Fruit fly (Drosophila melanogaster) whole organism, pupa: ENCODE data around the gene Tsp97E.

Experiments used
- CG10348 ChIP-seq: fragments of 200-800 bp; sonication (Bioruptor generic); IDR thresholded peaks from 2 replicates; pipeline ENCODE4 v1.3.6; 2022; ENCODE audit warnings: missing biosample characterization, missing genetic modification characterization
- CG12605 ChIP-seq: fragments of 200-800 bp; sonication (Bioruptor generic); IDR thresholded peaks from 2 replicates; pipeline ENCODE4 v1.3.6; 2022; ENCODE audit warnings: missing biosample characterization, missing genetic modification characterization
- CG13204 ChIP-seq: fragments of 200-800 bp; sonication (Bioruptor generic); optimal IDR thresholded peaks from 2 replicates; lab custom pipeline; 2018; ENCODE audit warnings: missing biosample characterization, mild to moderate bottlenecking, missing genetic modification characterization, moderate library complexity
- CG14655 ChIP-seq: fragments of 200-800 bp; sonication (Bioruptor generic); optimal IDR thresholded peaks from 3 replicates; lab custom pipeline; 2017; ENCODE audit warnings: mild to moderate bottlenecking, missing biosample characterization, missing genetic modification reagents, missing genetic modification characterization
- CG15710 ChIP-seq: fragments of 200-800 bp; sonication (Bioruptor generic); optimal IDR thresholded peaks from 2 replicates; lab custom pipeline; 2018; ENCODE audit warnings: missing biosample characterization, mild to moderate bottlenecking, missing genetic modification characterization, moderate library complexity
- CG17806 ChIP-seq: fragments of 200-800 bp; sonication (Bioruptor generic); optimal IDR thresholded peaks from 2 replicates; lab custom pipeline; 2018; ENCODE audit warnings: missing biosample characterization, mild to moderate bottlenecking, missing genetic modification characterization, moderate library complexity
- CG32121 ChIP-seq: fragments of 200-800 bp; sonication (Bioruptor generic); IDR thresholded peaks from 2 replicates; pipeline ENCODE4 v1.3.6; 2022; ENCODE audit warnings: missing biosample characterization, missing genetic modification characterization
- CG34367 ChIP-seq: fragments of 200-800 bp; sonication (Bioruptor generic); optimal IDR thresholded peaks from 2 replicates; lab custom pipeline; 2018; ENCODE audit warnings: missing biosample characterization, mild to moderate bottlenecking, missing genetic modification characterization
- CG4496 ChIP-seq: fragments of 200-800 bp; sonication (Bioruptor generic); IDR thresholded peaks from 3 replicates; pipeline ENCODE4 v1.3.6; 2022; ENCODE audit warnings: missing biosample characterization, missing genetic modification characterization
- CG8159 ChIP-seq: fragments of 200-800 bp; sonication (Bioruptor generic); optimal IDR thresholded peaks from 3 replicates; lab custom pipeline; 2018; ENCODE audit warnings: missing biosample characterization, mild to moderate bottlenecking, missing genetic modification characterization, moderate library complexity
- CG8301 ChIP-seq: fragments of 200-800 bp; sonication (Bioruptor generic); optimal IDR thresholded peaks from 2 replicates; lab custom pipeline; 2018; ENCODE audit warnings: missing biosample characterization, mild to moderate bottlenecking, missing genetic modification characterization
- CG9948 ChIP-seq: fragments of 200-800 bp; sonication (Bioruptor generic); optimal IDR thresholded peaks from 2 replicates; lab custom pipeline; 2018; ENCODE audit warnings: missing biosample characterization, mild to moderate bottlenecking, missing genetic modification characterization, moderate library complexity
- D1 ChIP-seq: fragments of 200-800 bp; sonication (Bioruptor generic); optimal IDR thresholded peaks from 2 replicates; lab custom pipeline; 2018; ENCODE audit warnings: missing biosample characterization, mild to moderate bottlenecking, missing genetic modification characterization, moderate library complexity
- EcR ChIP-seq: fragments of 200-800 bp; sonication (Bioruptor generic); optimal IDR thresholded peaks from 3 replicates; lab custom pipeline; 2019; ENCODE audit warnings: missing biosample characterization, missing genetic modification characterization, mild to moderate bottlenecking, moderate library complexity, missing genetic modification reagents
- Ets98B ChIP-seq: fragments of 200-800 bp; sonication (Bioruptor generic); IDR thresholded peaks from 2 replicates; pipeline ENCODE4 v1.3.6; 2022; ENCODE audit warnings: missing biosample characterization, missing genetic modification characterization
- Pif1A ChIP-seq: fragments of 200-800 bp; sonication (Bioruptor generic); optimal IDR thresholded peaks from 3 replicates; lab custom pipeline; 2016; ENCODE audit warnings: missing biosample characterization, missing genetic modification characterization
- Pif1B ChIP-seq: fragments of 200-800 bp; sonication (Bioruptor generic); optimal IDR thresholded peaks from 3 replicates; lab custom pipeline; 2016; ENCODE audit warnings: missing biosample characterization, missing genetic modification characterization
- Snoo ChIP-seq: fragments of 200-800 bp; sonication (Bioruptor generic); optimal IDR thresholded peaks from 3 replicates; lab custom pipeline; 2017; ENCODE audit warnings: missing biosample characterization, mild to moderate bottlenecking, missing genetic modification characterization, inconsistent platforms
- fd96Ca ChIP-seq: fragments of 200-800 bp; sonication (Bioruptor generic); IDR thresholded peaks from 3 replicates; pipeline ENCODE4 v1.3.6; 2022; ENCODE audit warnings: missing biosample characterization, missing genetic modification characterization
- gl ChIP-seq: fragments of 200-800 bp; sonication (Bioruptor generic); optimal IDR thresholded peaks from 2 replicates; lab custom pipeline; 2018; ENCODE audit warnings: missing biosample characterization, mild to moderate bottlenecking, missing genetic modification characterization
- rn ChIP-seq: fragments of 200-800 bp; sonication (Bioruptor generic); IDR thresholded peaks from 2 replicates; pipeline ENCODE4 v1.3.6; 2022; ENCODE audit warnings: missing biosample characterization, missing genetic modification characterization

The Tsp97E gene

dm6 chr3R:26967587-26968312 lies 3.1 kb upstream of the Tsp97E start:
- TF ChIP-seq CG17806 (tag; lab: Kevin White, UChicago) (no peak), CG14655 (peak; percentile 46), CG8159 (peak; percentile 49), CG12605 (GFP tag; lab: Robert Waterston, UW) (peak; percentile 1; the same call in 1 of the 2 replicates), CG34367 (tag; lab: Kevin White, UChicago) (peak; percentile 8), Pif1B (peak; percentile 3), Ets98B (GFP tag; lab: Robert Waterston, UW) (peak; percentile 67), CG32121 (GFP tag; lab: Robert Waterston, UW) (peak; percentile 75), CG9948 (tag; lab: Kevin White, UChicago) (peak; percentile 5), CG8301 (tag; lab: Kevin White, UChicago) (peak; percentile 39), Pif1A (GFP tag; lab: Kevin White, UChicago) (no peak), EcR (GFP tag; lab: Kevin White, UChicago) (no peak), Snoo (tag; lab: Kevin White, UChicago) (peak; percentile 38), CG15710 (tag; lab: Kevin White, UChicago) (peak; percentile 9), rn (GFP tag; lab: Robert Waterston, UW) (no peak; the same call in 1 of the 2 replicates), CG13204 (GFP tag; lab: Kevin White, UChicago) (no peak), CG4496 (GFP tag; lab: Robert Waterston, UW) (peak; percentile 77), gl (tag; lab: Kevin White, UChicago) (no peak), fd96Ca (peak; percentile 71; the same call in 2 of the 3 replicates), CG10348 (no peak), D1 (tag; lab: Kevin White, UChicago) (no peak)
- TF ChIP-seq, all 21 proteins: peak for 13

- TF ChIP-seq fd96Ca (no peak), CG8159 (no peak), CG32121 (GFP tag; lab: Robert Waterston, UW) (no peak), CG4496 (GFP tag; lab: Robert Waterston, UW) (peak; percentile 45; the same call in 1 of the 3 replicates), CG12605 (GFP tag; lab: Robert Waterston, UW) (no peak), CG13204 (GFP tag; lab: Kevin White, UChicago) (peak; percentile 53), Pif1B (no peak), gl (tag; lab: Kevin White, UChicago) (no peak), D1 (tag; lab: Kevin White, UChicago) (peak; percentile 25), Pif1A (GFP tag; lab: Kevin White, UChicago) (no peak), CG10348 (no peak), EcR (GFP tag; lab: Kevin White, UChicago) (no peak)
- TF ChIP-seq, all 21 proteins: peak for 3
Measured at dm6 chr3R:26966794-26967323, 2.2 kb upstream of the Tsp97E start, which contains the start of gene CG5521. TSS of gene CG5521 (plus strand) at chr3R:26966930.

dm6 chr3R:26966385-26966784 lies 1.8 kb upstream of the Tsp97E start, which contains the start of gene Gr97a:
TSS of gene Gr97a (minus strand) at chr3R:26966485.
- no peak for TF ChIP-seq Snoo (tag; lab: Kevin White, UChicago)
- TF ChIP-seq, all 21 proteins: peak for 0

- peak; percentile 64 for TF ChIP-seq CG15710 (tag; lab: Kevin White, UChicago)
- TF ChIP-seq CG8301 (tag; lab: Kevin White, UChicago): peak; percentile 76
- TF ChIP-seq gl (tag; lab: Kevin White, UChicago): peak; percentile 54
- peak; percentile 80 for TF ChIP-seq Pif1A (GFP tag; lab: Kevin White, UChicago)
- TF ChIP-seq CG9948 (tag; lab: Kevin White, UChicago): peak; percentile 74
- TF ChIP-seq CG32121 (GFP tag; lab: Robert Waterston, UW): peak; percentile 62
- no peak for TF ChIP-seq CG12605 (GFP tag; lab: Robert Waterston, UW)
- peak; percentile 64 for TF ChIP-seq CG14655
- TF ChIP-seq fd96Ca: peak; percentile 57; the same call in 2 of the 3 replicates
- TF ChIP-seq rn (GFP tag; lab: Robert Waterston, UW): 0 out of 2 replicates have a peak, but pooled peaks have one; percentile 6
- TF ChIP-seq EcR (GFP tag; lab: Kevin White, UChicago): no peak
- TF ChIP-seq CG4496 (GFP tag; lab: Robert Waterston, UW): peak; percentile 73; the same call in 1 of the 3 replicates
- TF ChIP-seq Pif1B: peak; percentile 54
- no peak for TF ChIP-seq D1 (tag; lab: Kevin White, UChicago)
- no peak for TF ChIP-seq CG10348
- peak; percentile 89 for TF ChIP-seq CG17806 (tag; lab: Kevin White, UChicago)
- TF ChIP-seq Ets98B (GFP tag; lab: Robert Waterston, UW): peak; percentile 41
- TF ChIP-seq Snoo (tag; lab: Kevin White, UChicago): peak; percentile 24
- peak; percentile 88 for TF ChIP-seq CG8159
- TF ChIP-seq CG34367 (tag; lab: Kevin White, UChicago): peak; percentile 62
- no peak for TF ChIP-seq CG13204 (GFP tag; lab: Kevin White, UChicago)
Measured at dm6 chr3R:26963747-26964174, 856 bp downstream of the Tsp97E start.

- TF ChIP-seq CG4496 (GFP tag; lab: Robert Waterston, UW) (0 out of 3 replicates have a peak, but pooled peaks have one; percentile 24), EcR (GFP tag; lab: Kevin White, UChicago) (peak; percentile 68), CG10348 (no peak)
Measured at dm6 chr3R:26960496-26960895, 4.1 kb downstream of the Tsp97E start.
